Worm (Caenorhabditis elegans): ENCODE data around the gene dpl-1.

DNA sequence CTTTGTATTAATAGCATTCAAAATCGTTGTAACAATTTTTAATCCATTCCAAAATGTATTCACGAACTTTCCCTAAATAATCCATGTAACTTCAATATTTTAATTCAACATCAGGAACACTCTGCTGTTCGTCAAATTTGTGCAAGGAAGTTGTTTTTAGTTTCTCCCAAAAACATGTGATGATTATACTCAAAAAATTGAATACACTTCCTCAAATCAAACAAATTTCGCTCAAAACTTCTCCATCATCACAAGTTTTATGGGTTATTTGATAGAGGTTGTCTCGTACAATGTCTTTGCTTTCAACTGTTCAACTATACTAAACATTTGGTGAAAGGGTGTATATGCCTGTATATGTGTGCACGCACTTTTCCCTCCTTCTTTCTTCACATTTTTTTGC is 44.7 kb upstream of the dpl-1 start:
- no peak for TF ChIP-seq ztf-11 (tag; optimal IDR thresholded peaks at IDR 0.05)
- TF ChIP-seq irx-1 (tag; optimal IDR thresholded peaks at IDR 0.05) = no peak
- no peak for TF ChIP-seq nhr-76 (tag; optimal IDR thresholded peaks at IDR 0.05)
- no peak for TF ChIP-seq lir-3 (tag; optimal IDR thresholded peaks at IDR 0.05; ENCODE audit: poor library complexity)
- no peak for TF ChIP-seq unc-130 (tag; optimal IDR thresholded peaks at IDR 0.05)
- no peak for TF ChIP-seq nhr-11 (tag; optimal IDR thresholded peaks at IDR 0.05)
- TF ChIP-seq elt-3 (tag; optimal IDR thresholded peaks at IDR 0.05) = no peak
- no peak for TF ChIP-seq Y116A8C.19 (tag; optimal IDR thresholded peaks at IDR 0.05; ENCODE audit: borderline replicate concordance)
- no peak for TF ChIP-seq mef-2 (tag; optimal IDR thresholded peaks at IDR 0.05)
